Worm (Caenorhabditis elegans) whole organism, L4 larva: Measurements from ENCODE around the gene F18F11.4.

Experiments
- F49E8.2 ChIP-seq: sonication (generic microtip); optimal IDR thresholded peaks from 2 replicates; lab custom pipeline; 2016; ENCODE audit warnings: missing compliant biosample characterization, mild to moderate bottlenecking, missing genetic modification characterization, borderline replicate concordance
- Y5F2A.4 ChIP-seq: fragments of 200-800 bp; sonication (Bioruptor generic); optimal IDR thresholded peaks from 2 replicates; lab custom pipeline; 2018; ENCODE audit warnings: mild to moderate bottlenecking, missing genetic modification characterization, missing compliant biosample characterization
- dmd-9 ChIP-seq: fragments of 200-800 bp; sonication (Bioruptor generic); IDR thresholded peaks from 2 replicates; pipeline ENCODE4 v1.3.6; 2022; ENCODE audit warnings: missing genetic modification reagents, missing genetic modification characterization, missing compliant biosample characterization
- dpl-1 ChIP-seq: fragments of 150-350 bp; optimal IDR thresholded peaks from 2 replicates; lab custom pipeline; 2014; ENCODE audit warnings: missing biosample characterization, missing genetic modification reagents, missing genetic modification characterization
- zfp-3 ChIP-seq: fragments of 200-800 bp; sonication (Bioruptor generic); conservative IDR thresholded peaks from 2 replicates; pipeline ENCODE4 v1.3.6; 2022; ENCODE audit warnings: missing genetic modification reagents, missing genetic modification characterization, missing compliant biosample characterization

DNA sequence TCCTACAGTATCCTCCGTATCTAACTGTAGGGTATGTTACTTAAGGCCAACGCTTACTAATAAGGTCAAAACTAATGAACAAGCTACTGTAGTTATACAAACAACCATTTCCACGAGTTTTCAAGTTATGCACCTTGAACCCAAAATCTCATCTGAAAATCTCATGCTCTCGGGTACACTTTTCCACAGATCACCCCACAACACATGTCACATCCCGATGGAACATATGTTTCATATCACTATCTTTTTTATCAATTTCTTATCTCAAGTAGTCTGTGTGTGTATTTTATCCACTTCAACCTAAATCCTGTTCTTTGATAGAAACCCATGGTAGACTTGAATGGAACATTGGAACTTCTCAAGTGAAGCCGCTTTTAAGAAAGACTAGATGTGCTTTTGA, 30.3 kb upstream of the F18F11.4 start:
- TF ChIP-seq zfp-3 = no peak
- no peak for TF ChIP-seq dmd-9 (GFP tag; lab: Robert Waterston, UW)
- TF ChIP-seq dpl-1 (GFP tag; lab: Kevin White, UChicago) = no peak
- no peak for TF ChIP-seq Y5F2A.4 (GFP tag; lab: Kevin White, UChicago)
- TF ChIP-seq F49E8.2 (tag; lab: Kevin White, UChicago) = no peak
